Worm (Caenorhabditis elegans) whole organism, L4 larva: ENCODE measurements around the gene ehbp-1.

Experiments
- F44E2.7 ChIP-seq: fragments of 200-800 bp; sonication (Bioruptor generic); IDR thresholded peaks from 2 replicates; pipeline ENCODE4 v2.1.2; 2022; ENCODE audit warnings: missing genetic modification characterization, missing compliant biosample characterization
- F49E8.2 ChIP-seq: sonication (generic microtip); optimal IDR thresholded peaks from 2 replicates; lab custom pipeline; 2016; ENCODE audit warnings: missing compliant biosample characterization, mild to moderate bottlenecking, missing genetic modification characterization, borderline replicate concordance
- T20F7.1 ChIP-seq: fragments of 200-800 bp; sonication (Bioruptor generic); optimal IDR thresholded peaks from 2 replicates; lab custom pipeline; 2018; ENCODE audit warnings: mild to moderate bottlenecking, missing genetic modification characterization, missing compliant biosample characterization
- T26A8.4 ChIP-seq: fragments of 200-800 bp; sonication (Bioruptor generic); IDR thresholded peaks from 2 replicates; pipeline ENCODE4 v1.3.6; 2022; ENCODE audit warnings: missing genetic modification characterization, missing compliant biosample characterization
- Y105C5A.15 ChIP-seq: fragments of 200-800 bp; sonication (Bioruptor generic); IDR thresholded peaks from 2 replicates; pipeline ENCODE4 v1.3.6; 2022; ENCODE audit warnings: missing genetic modification characterization, missing compliant biosample characterization
- aha-1 ChIP-seq: fragments of 150-350 bp; peaks from one replicate; lab custom pipeline; 2014; ENCODE audit warnings: missing biosample characterization, missing genetic modification characterization
- ama-1 ChIP-seq: fragments of 150-350 bp; optimal IDR thresholded peaks from 2 replicates; lab custom pipeline; 2014; ENCODE audit warnings: inconsistent platforms, mixed read lengths
- ceh-62 ChIP-seq: sonication (generic microtip); optimal IDR thresholded peaks from 2 replicates; lab custom pipeline; 2017; ENCODE audit warnings: missing biosample characterization, missing genetic modification characterization
- ces-1 ChIP-seq: fragments of 150-350 bp; sonication (generic microtip); optimal IDR thresholded peaks from 4 replicates; lab custom pipeline; 2014; ENCODE audit warnings: missing biosample characterization, missing genetic modification reagents, missing genetic modification characterization
- daf-16 ChIP-seq, 3 experiments: sonication (generic microtip); optimal IDR thresholded peaks; 2 replicates each; lab custom pipeline; 2016 to 2017; ENCODE audit warnings: missing genetic modification characterization in 3 of 3, missing genetic modification reagents in 3 of 3, mild to moderate bottlenecking in 2 of 3, missing compliant biosample characterization in 2 of 3, missing biosample characterization in 1 of 3, moderate library complexity in 1 of 3
- daf-19 ChIP-seq: fragments of 200-800 bp; sonication (Bioruptor generic); conservative IDR thresholded peaks from 2 replicates; pipeline ENCODE4 v1.3.6; 2022; ENCODE audit warnings: missing genetic modification characterization, missing compliant biosample characterization
- daf-8 ChIP-seq: fragments of 200-800 bp; sonication (Bioruptor generic); IDR thresholded peaks from 2 replicates; pipeline ENCODE4 v1.3.6; 2022; ENCODE audit warnings: missing genetic modification characterization, missing compliant biosample characterization
- dmd-9 ChIP-seq: fragments of 200-800 bp; sonication (Bioruptor generic); IDR thresholded peaks from 2 replicates; pipeline ENCODE4 v1.3.6; 2022; ENCODE audit warnings: missing genetic modification reagents, missing genetic modification characterization, missing compliant biosample characterization
- duxl-1 ChIP-seq: sonication (generic microtip); optimal IDR thresholded peaks from 2 replicates; lab custom pipeline; 2016; ENCODE audit warnings: mild to moderate bottlenecking, missing genetic modification characterization, moderate library complexity, missing compliant biosample characterization; ENCODE audit not compliant: poor library complexity
- dve-1 ChIP-seq: sonication (generic microtip); optimal IDR thresholded peaks from 2 replicates; lab custom pipeline; 2017; ENCODE audit warnings: antibody characterized with exemption, mild to moderate bottlenecking, missing genetic modification characterization, missing compliant biosample characterization; ENCODE audit not compliant: insufficient read depth
- fkh-10 ChIP-seq: fragments of 150-350 bp; optimal IDR thresholded peaks from 2 replicates; lab custom pipeline; 2014; ENCODE audit warnings: missing biosample characterization, missing genetic modification reagents, missing genetic modification characterization
- fos-1 ChIP-seq: fragments of 150-350 bp; optimal IDR thresholded peaks from 2 replicates; lab custom pipeline; 2014; ENCODE audit warnings: missing biosample characterization, missing genetic modification characterization
- gei-8 ChIP-seq: fragments of 200-800 bp; sonication (Bioruptor generic); optimal IDR thresholded peaks from 2 replicates; lab custom pipeline; 2018; ENCODE audit warnings: mild to moderate bottlenecking, missing genetic modification characterization, missing compliant biosample characterization
- hlh-11 ChIP-seq: fragments of 200-800 bp; sonication (Bioruptor generic); optimal IDR thresholded peaks from 2 replicates; lab custom pipeline; 2018; ENCODE audit warnings: mild to moderate bottlenecking, missing genetic modification characterization, missing compliant biosample characterization
- hlh-30 ChIP-seq: sonication (generic microtip); optimal IDR thresholded peaks from 2 replicates; lab custom pipeline; 2017; ENCODE audit warnings: antibody characterized with exemption, mild to moderate bottlenecking, missing genetic modification characterization, missing compliant biosample characterization; ENCODE audit not compliant: insufficient read depth
- hmg-1.1 ChIP-seq: fragments of 200-800 bp; sonication (Bioruptor generic); IDR thresholded peaks from 2 replicates; pipeline ENCODE4 v1.3.6; 2022; ENCODE audit warnings: missing genetic modification reagents, missing genetic modification characterization, missing compliant biosample characterization
- lim-7 ChIP-seq: fragments of 200-800 bp; sonication (Bioruptor generic); IDR thresholded peaks from 2 replicates; pipeline ENCODE4 v1.3.6; 2022; ENCODE audit warnings: missing genetic modification characterization, missing compliant biosample characterization
- lir-3 ChIP-seq: sonication (generic microtip); optimal IDR thresholded peaks from 2 replicates; lab custom pipeline; 2016; ENCODE audit warnings: mild to moderate bottlenecking, missing genetic modification characterization, missing compliant biosample characterization
- lsy-2 ChIP-seq, 2 experiments: fragments of 150-350 bp in 1 of 2; sonication (generic microtip) in 1 of 2; optimal IDR thresholded peaks; 2 replicates each; lab custom pipeline; 2014 to 2017; ENCODE audit warnings: missing biosample characterization in 2 of 2, missing genetic modification characterization in 2 of 2
- madf-9 ChIP-seq: fragments of 200-800 bp; sonication (Bioruptor generic); conservative IDR thresholded peaks from 2 replicates; pipeline ENCODE4 v1.3.6; 2022; ENCODE audit warnings: missing genetic modification reagents, missing genetic modification characterization, missing compliant biosample characterization
- mdl-1 ChIP-seq, 2 experiments: fragments of 150-350 bp in 1 of 2; sonication (generic microtip) in 1 of 2; optimal IDR thresholded peaks; 2 replicates each; lab custom pipeline; 2014 to 2017; ENCODE audit warnings: missing biosample characterization in 2 of 2, missing genetic modification characterization in 2 of 2
- mdt-29 ChIP-seq: fragments of 200-800 bp; sonication (Bioruptor generic); IDR thresholded peaks from 2 replicates; pipeline ENCODE4 v1.3.6; 2022; ENCODE audit warnings: missing genetic modification reagents, missing genetic modification characterization, missing compliant biosample characterization
- mep-1 ChIP-seq: fragments of 150-350 bp; sonication (generic microtip); optimal IDR thresholded peaks from 3 replicates; lab custom pipeline; 2014; ENCODE audit warnings: missing biosample characterization, missing genetic modification characterization
- mes-2 ChIP-seq: sonication (generic microtip); optimal IDR thresholded peaks from 2 replicates; lab custom pipeline; 2016; ENCODE audit warnings: missing genotype, mild to moderate bottlenecking, missing genetic modification characterization, missing compliant biosample characterization; ENCODE audit not compliant: poor library complexity, severe bottlenecking
- mxl-3 ChIP-seq: fragments of 200-800 bp; sonication (Bioruptor generic); optimal IDR thresholded peaks from 2 replicates; lab custom pipeline; 2018; ENCODE audit warnings: mild to moderate bottlenecking, missing genetic modification characterization, missing compliant biosample characterization
- nhr-111 ChIP-seq: fragments of 200-800 bp; sonication (Bioruptor generic); optimal IDR thresholded peaks from 2 replicates; lab custom pipeline; 2018; ENCODE audit warnings: mild to moderate bottlenecking, missing genetic modification characterization, missing compliant biosample characterization
- nhr-237 ChIP-seq: sonication (generic microtip); optimal IDR thresholded peaks from 2 replicates; lab custom pipeline; 2017; ENCODE audit warnings: missing biosample characterization, missing genetic modification characterization
- nhr-25 ChIP-seq: sonication (generic microtip); optimal IDR thresholded peaks from 2 replicates; lab custom pipeline; 2017; ENCODE audit warnings: missing genetic modification characterization, mild to moderate bottlenecking, missing compliant biosample characterization, antibody characterized with exemption, moderate library complexity, borderline replicate concordance; ENCODE audit not compliant: insufficient read depth
- nhr-48 ChIP-seq: sonication (generic microtip); optimal IDR thresholded peaks from 2 replicates; lab custom pipeline; 2016; ENCODE audit warnings: mild to moderate bottlenecking, missing genetic modification characterization, missing compliant biosample characterization
- nhr-76 ChIP-seq: fragments of 150-350 bp; optimal IDR thresholded peaks from 2 replicates; lab custom pipeline; 2014; ENCODE audit warnings: missing biosample characterization, missing genetic modification characterization
- pha-4 ChIP-seq, 2 experiments: fragments of 150-350 bp in 1 of 2; fragments of 200-800 bp in 1 of 2; sonication (Bioruptor generic) in 1 of 2; IDR thresholded peaks in 1 of 2; optimal IDR thresholded peaks in 1 of 2; 2 replicates each; pipeline versions ENCODE4 v1.3.6 to Lab custom; 2014 to 2022; ENCODE audit warnings: missing genetic modification characterization in 2 of 2, missing genetic modification reagents in 2 of 2, missing biosample characterization in 1 of 2, missing compliant biosample characterization in 1 of 2
- pqm-1 ChIP-seq: sonication (generic microtip); optimal IDR thresholded peaks from 2 replicates; lab custom pipeline; 2017; ENCODE audit warnings: missing biosample characterization, missing genetic modification characterization
- saeg-2 ChIP-seq: fragments of 200-800 bp; sonication (Bioruptor generic); IDR thresholded peaks from 2 replicates; pipeline ENCODE4 v1.3.6; 2022; ENCODE audit warnings: missing genetic modification reagents, missing genetic modification characterization, missing compliant biosample characterization
- sdz-12 ChIP-seq: fragments of 200-800 bp; sonication (Bioruptor generic); optimal IDR thresholded peaks from 2 replicates; lab custom pipeline; 2018; ENCODE audit warnings: mild to moderate bottlenecking, missing genetic modification characterization, missing compliant biosample characterization
- set-16 ChIP-seq: fragments of 200-800 bp; sonication (Bioruptor generic); IDR thresholded peaks from 2 replicates; pipeline ENCODE4 v1.3.6; 2022; ENCODE audit warnings: missing genetic modification reagents, missing genetic modification characterization, missing compliant biosample characterization
- skn-1 ChIP-seq: fragments of 150-350 bp; optimal IDR thresholded peaks from 2 replicates; lab custom pipeline; 2014; ENCODE audit warnings: missing biosample characterization, missing genetic modification characterization
- snpc-1.2 ChIP-seq: fragments of 200-800 bp; sonication (Bioruptor generic); IDR thresholded peaks from 2 replicates; pipeline ENCODE4 v1.3.6; 2022; ENCODE audit warnings: missing genetic modification reagents, missing genetic modification characterization, missing compliant biosample characterization
- snpc-4 ChIP-seq: fragments of 150-350 bp; optimal IDR thresholded peaks from 2 replicates; lab custom pipeline; 2014; ENCODE audit warnings: missing biosample characterization, missing genetic modification characterization
- unc-130 ChIP-seq: sonication (generic microtip); optimal IDR thresholded peaks from 2 replicates; lab custom pipeline; 2016; ENCODE audit warnings: missing genetic modification reagents, missing genetic modification characterization, missing compliant biosample characterization
- unc-62 ChIP-seq, 3 experiments: fragments of 150-350 bp in 1 of 3; sonication (generic microtip); optimal IDR thresholded peaks in 2 of 3; peaks in 1 of 3; 1 replicate in 1 of 3; 2 replicates in 2 of 3; lab custom pipeline; 2014 to 2017; ENCODE audit warnings: missing biosample characterization in 3 of 3, missing genetic modification characterization in 3 of 3, missing genetic modification reagents in 3 of 3, missing genotype in 1 of 3
- zag-1 ChIP-seq: fragments of 150-350 bp; optimal IDR thresholded peaks from 2 replicates; lab custom pipeline; 2014; ENCODE audit warnings: missing biosample characterization, missing genetic modification characterization
- ztf-7 ChIP-seq: fragments of 150-350 bp; optimal IDR thresholded peaks from 2 replicates; lab custom pipeline; 2014; ENCODE audit warnings: missing biosample characterization, missing genetic modification characterization

ehbp-1 gene

DNA sequence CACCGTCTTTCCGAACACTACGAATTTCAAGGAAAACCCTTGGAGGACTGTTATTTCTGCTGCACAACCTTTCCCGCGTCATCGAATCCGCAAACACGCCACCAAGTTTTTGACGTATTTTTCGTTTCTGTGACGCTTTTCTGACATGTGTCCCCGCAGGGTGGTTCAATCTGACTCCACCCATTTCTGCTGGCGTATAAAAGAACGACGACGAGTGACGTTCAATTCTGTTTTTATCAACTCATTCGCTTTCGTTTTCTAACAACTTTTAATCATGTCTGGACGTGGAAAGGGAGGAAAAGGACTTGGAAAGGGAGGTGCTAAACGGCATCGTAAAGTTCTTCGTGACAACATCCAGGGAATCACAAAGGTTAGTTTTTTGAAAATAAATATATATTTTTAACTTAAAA, 3.6 kb upstream of the ehbp-1 start, which contains the start of gene his-37 (continued):
- TF ChIP-seq fos-1 (tag; lab: Kevin White, UChicago) = peak; percentile 74
- TF ChIP-seq gei-8 (GFP tag; lab: Kevin White, UChicago) = peak; percentile 17
- TF ChIP-seq unc-62 (GFP tag; optimal IDR thresholded peaks at IDR 0.05 in 1 of 2; lab: Kevin White, UChicago) = peak; percentile 46 to 100
- TF ChIP-seq unc-62 (tag; optimal IDR thresholded peaks at IDR 0.05; lab: Kevin White, UChicago) = no peak
- peak; percentile 99 for TF ChIP-seq mxl-3
- TF ChIP-seq ceh-62 (tag; lab: Kevin White, UChicago) = no peak
- peak; percentile 91 for TF ChIP-seq pqm-1
- peak; percentile 78 for TF ChIP-seq skn-1
- TF ChIP-seq hmg-1.1 = peak; percentile 97
- peak; percentile 90 for TF ChIP-seq ztf-7
- TF ChIP-seq fkh-10 = peak; percentile 98
- TF ChIP-seq hlh-30 (tag; lab: Kevin White, UChicago) = peak; percentile 92
- peak; percentile 95 to 97 for TF ChIP-seq lsy-2 (tag; optimal IDR thresholded peaks at IDR 0.05; lab: Kevin White, UChicago)
- TF ChIP-seq set-16 (GFP tag; lab: Robert Waterston, UW) = peak; percentile 51; the same call in 1 of the 2 replicates
- TF ChIP-seq daf-8 (GFP tag; lab: Robert Waterston, UW) = peak; percentile 85; the same call in 1 of the 2 replicates
- peak; percentile 54 for TF ChIP-seq snpc-4
- peak; percentile 71 to 96 for TF ChIP-seq daf-16 (GFP tag; optimal IDR thresholded peaks at IDR 0.05; lab: Kevin White, UChicago)
- TF ChIP-seq daf-16 (tag; optimal IDR thresholded peaks at IDR 0.05; lab: Kevin White, UChicago) = peak; percentile 84
- TF ChIP-seq zag-1 = peak; percentile 83
- TF ChIP-seq nhr-237 (tag; lab: Kevin White, UChicago) = peak; percentile 82
- TF ChIP-seq mes-2 (tag; lab: Kevin White, UChicago) = peak; percentile 95
- no peak for TF ChIP-seq sdz-12
- peak; percentile 97 for TF ChIP-seq pha-4 (GFP tag; IDR thresholded peaks at IDR 0.05; lab: Robert Waterston, UW)
- peak; percentile 98 for TF ChIP-seq pha-4 (tag; optimal IDR thresholded peaks at IDR 0.05; lab: Kevin White, UChicago)
- TF ChIP-seq hlh-11 (tag; lab: Kevin White, UChicago) = peak; percentile 99
- peak; percentile 94 for TF ChIP-seq mdt-29 (GFP tag; lab: Robert Waterston, UW)
- TF ChIP-seq nhr-48 (tag; lab: Kevin White, UChicago) = peak; percentile 96
- TF ChIP-seq mdl-1 (tag; optimal IDR thresholded peaks at IDR 0.05; lab: Kevin White, UChicago) = peak; percentile 74 to 97
- no peak for TF ChIP-seq F44E2.7 (GFP tag; lab: Robert Waterston, UW)
- no peak for TF ChIP-seq snpc-1.2 (GFP tag; lab: Robert Waterston, UW)
- no peak for TF ChIP-seq nhr-111
- TF ChIP-seq lir-3 (tag; lab: Kevin White, UChicago) = peak; percentile 88
- peak; percentile 97 for TF ChIP-seq daf-19 (GFP tag; lab: Robert Waterston, UW)
- TF ChIP-seq nhr-76 (tag; lab: Kevin White, UChicago) = peak; percentile 85
- peak; percentile 98 for TF ChIP-seq nhr-25
- no peak for TF ChIP-seq unc-130 (GFP tag; lab: Kevin White, UChicago)
- TF ChIP-seq, all 104 proteins: peak for 85

DNA sequence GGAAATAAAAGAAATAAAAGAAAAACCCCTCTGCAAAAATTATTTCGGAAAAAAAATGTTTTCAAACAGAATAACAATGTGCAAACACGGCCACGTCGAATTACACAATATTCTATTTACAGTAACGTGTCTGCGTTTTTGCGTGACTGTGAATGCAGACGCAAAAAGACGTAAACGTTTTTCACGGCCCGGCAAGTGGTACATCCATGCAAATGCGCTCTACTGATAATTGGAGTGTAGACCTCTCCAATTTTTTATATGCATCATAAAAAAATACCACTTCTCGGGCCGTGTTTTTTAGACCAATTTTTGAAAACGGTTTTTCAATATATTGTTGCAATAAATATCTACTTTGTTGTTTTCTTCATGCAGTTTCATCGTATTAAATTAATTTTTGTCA, 985 bp upstream of the ehbp-1 start, which contains the start of gene nstp-10:
Gene nstp-10, minus strand, starts transcription at position 378 of the 400 bp plus-strand sequence.
- TF ChIP-seq ces-1 (no peak), unc-130 (GFP tag; lab: Kevin White, UChicago) (peak; percentile 93), daf-16 (GFP tag; optimal IDR thresholded peaks at IDR 0.05; lab: Kevin White, UChicago) (no peak), daf-16 (tag; optimal IDR thresholded peaks at IDR 0.05; lab: Kevin White, UChicago) (peak; percentile 7), T26A8.4 (GFP tag; lab: Robert Waterston, UW) (no peak), ama-1 (lab: Kevin White, UChicago) (no peak), mep-1 (tag; lab: Kevin White, UChicago) (peak; percentile 40), dmd-9 (0 out of 2 replicates have a peak, but pooled peaks have one; percentile 38), lir-3 (tag; lab: Kevin White, UChicago) (no peak), F49E8.2 (tag; lab: Kevin White, UChicago) (peak; percentile 94), aha-1 (tag; lab: Kevin White, UChicago) (peak; percentile 94), snpc-1.2 (GFP tag; lab: Robert Waterston, UW) (peak; percentile 84), madf-9 (GFP tag; lab: Robert Waterston, UW) (no peak), pha-4 (GFP tag; IDR thresholded peaks at IDR 0.05; lab: Robert Waterston, UW) (no peak), pha-4 (tag; optimal IDR thresholded peaks at IDR 0.05; lab: Kevin White, UChicago) (peak; percentile 8), duxl-1 (tag; lab: Kevin White, UChicago) (peak; percentile 15), nhr-48 (tag; lab: Kevin White, UChicago) (no peak), dve-1 (peak; percentile 48), nhr-25 (peak; percentile 30), hlh-11 (tag; lab: Kevin White, UChicago) (peak; percentile 8), lim-7 (GFP tag; lab: Robert Waterston, UW) (0 out of 2 replicates have a peak, but pooled peaks have one; percentile 9), daf-8 (GFP tag; lab: Robert Waterston, UW) (no peak), T20F7.1 (peak; percentile 54), Y105C5A.15 (GFP tag; lab: Robert Waterston, UW) (no peak), saeg-2 (GFP tag; lab: Robert Waterston, UW) (no peak)
